Fruit fly (Drosophila melanogaster) whole organism, embryonic: ENCODE results near the gene Hs6st.
A peak's percentile ranks its signal among the peaks of the same experiment; 100 is the strongest.

Experiments used
- CG10654 ChIP-seq: fragments of 200-800 bp; sonication (Bioruptor generic); optimal IDR thresholded peaks from 2 replicates; lab custom pipeline; 2016; ENCODE audit warnings: missing biosample characterization, missing genetic modification characterization
- CG12659 ChIP-seq: fragments of 200-800 bp; sonication (Bioruptor generic); optimal IDR thresholded peaks from 3 replicates; lab custom pipeline; 2017; ENCODE audit warnings: mild to moderate bottlenecking, missing biosample characterization, missing genetic modification reagents, missing genetic modification characterization
- CG13894 ChIP-seq: fragments of 200-800 bp; sonication (Bioruptor generic); optimal IDR thresholded peaks from 3 replicates; lab custom pipeline; 2018; ENCODE audit warnings: missing biosample characterization, mild to moderate bottlenecking, missing genetic modification characterization, moderate library complexity
- CG14667 ChIP-seq: fragments of 200-800 bp; sonication (Bioruptor generic); IDR thresholded peaks from 2 replicates; pipeline ENCODE4 v1.3.6; 2022; ENCODE audit warnings: missing biosample characterization, missing genetic modification characterization
- CG15514 ChIP-seq: fragments of 200-800 bp; sonication (Bioruptor generic); optimal IDR thresholded peaks from 3 replicates; lab custom pipeline; 2017; ENCODE audit warnings: missing biosample characterization, missing genetic modification characterization, mild to moderate bottlenecking, moderate library complexity, missing genetic modification reagents
- CG17385 ChIP-seq: fragments of 200-800 bp; sonication (Bioruptor generic); optimal IDR thresholded peaks from 3 replicates; lab custom pipeline; 2018; ENCODE audit warnings: missing biosample characterization, mild to moderate bottlenecking, missing genetic modification characterization
- CG17829 ChIP-seq: fragments of 200-800 bp; optimal IDR thresholded peaks from 2 replicates; lab custom pipeline; 2019; ENCODE audit warnings: missing biosample characterization, mild to moderate bottlenecking, missing genetic modification characterization, moderate library complexity
- CG1792 ChIP-seq: fragments of 200-800 bp; sonication (Bioruptor generic); optimal IDR thresholded peaks from 2 replicates; lab custom pipeline; 2016; ENCODE audit warnings: missing biosample characterization, missing genetic modification characterization
- CG2199 ChIP-seq: fragments of 200-800 bp; sonication (Bioruptor generic); IDR thresholded peaks from 3 replicates; pipeline ENCODE4 v1.3.6; 2022; ENCODE audit warnings: missing biosample characterization, missing genetic modification characterization
- CG30431 ChIP-seq: fragments of 200-800 bp; sonication (Bioruptor generic); optimal IDR thresholded peaks from 2 replicates; lab custom pipeline; 2017; ENCODE audit warnings: missing biosample characterization, missing genetic modification characterization
- CG33213 ChIP-seq: fragments of 200-800 bp; sonication (Bioruptor generic); optimal IDR thresholded peaks from 3 replicates; lab custom pipeline; 2016; ENCODE audit warnings: missing biosample characterization, missing genetic modification characterization
- CG34422 ChIP-seq: fragments of 200-800 bp; sonication (Bioruptor generic); IDR thresholded peaks from 3 replicates; pipeline ENCODE4 v1.3.6; 2022; ENCODE audit warnings: missing biosample characterization, missing genetic modification characterization
- CG6175 ChIP-seq: fragments of 200-800 bp; sonication (Bioruptor generic); IDR thresholded peaks from 3 replicates; pipeline ENCODE4 v1.3.6; 2022; ENCODE audit warnings: missing biosample characterization, missing genetic modification characterization
- CG6765 ChIP-seq: fragments of 200-800 bp; sonication (Bioruptor generic); optimal IDR thresholded peaks from 3 replicates; lab custom pipeline; 2017; ENCODE audit warnings: missing biosample characterization, mild to moderate bottlenecking, missing genetic modification characterization
- CTCF ChIP-seq: fragments of 200-800 bp; sonication (Bioruptor generic); optimal IDR thresholded peaks from 2 replicates; lab custom pipeline; 2017; ENCODE audit warnings: missing biosample characterization, mild to moderate bottlenecking, missing genetic modification characterization, moderate library complexity
- D19A ChIP-seq: fragments of 200-800 bp; optimal IDR thresholded peaks from 3 replicates; lab custom pipeline; 2019; ENCODE audit warnings: missing biosample characterization, mild to moderate bottlenecking, missing genetic modification characterization, moderate library complexity
- Elba2 ChIP-seq: fragments of 200-800 bp; sonication (Bioruptor generic); optimal IDR thresholded peaks from 3 replicates; lab custom pipeline; 2016; ENCODE audit warnings: missing biosample characterization, missing genetic modification characterization
- Fer2 ChIP-seq: fragments of 200-800 bp; sonication (Bioruptor generic); optimal IDR thresholded peaks from 2 replicates; lab custom pipeline; 2018; ENCODE audit warnings: missing biosample characterization, mild to moderate bottlenecking, missing genetic modification characterization, moderate library complexity
- H15 ChIP-seq: fragments of 200-800 bp; sonication (Bioruptor generic); IDR thresholded peaks from 3 replicates; pipeline ENCODE4 v1.3.6; 2022; ENCODE audit warnings: missing biosample characterization, missing genetic modification characterization
- HLHmδ ChIP-seq: fragments of 200-800 bp; sonication (Bioruptor generic); optimal IDR thresholded peaks from 2 replicates; lab custom pipeline; 2018; ENCODE audit warnings: missing biosample characterization, mild to moderate bottlenecking, missing genetic modification characterization, moderate library complexity
- Hey ChIP-seq: fragments of 200-800 bp; sonication (Bioruptor generic); optimal IDR thresholded peaks from 3 replicates; lab custom pipeline; 2018; ENCODE audit warnings: missing biosample characterization, mild to moderate bottlenecking, missing genetic modification characterization
- Neu2 ChIP-seq: fragments of 200-800 bp; sonication (Bioruptor generic); optimal IDR thresholded peaks from 3 replicates; lab custom pipeline; 2016; ENCODE audit warnings: missing biosample characterization, missing genetic modification characterization, borderline replicate concordance
- Poxn ChIP-seq: fragments of 200-800 bp; sonication (Bioruptor generic); IDR thresholded peaks from 2 replicates; pipeline ENCODE4 v1.3.6; 2022; ENCODE audit warnings: missing biosample characterization, missing genetic modification characterization
- Ravus ChIP-seq: fragments of 200-800 bp; sonication (Bioruptor generic); IDR thresholded peaks from 2 replicates; pipeline ENCODE4 v1.3.6; 2022; ENCODE audit warnings: missing biosample characterization, missing genetic modification characterization
- Sin3A ChIP-seq: fragments of >200 bp; optimal IDR thresholded peaks from 2 replicates; lab custom pipeline; 2018
- Sox102F ChIP-seq: fragments of 200-800 bp; sonication (Bioruptor generic); optimal IDR thresholded peaks from 2 replicates; lab custom pipeline; 2018; ENCODE audit warnings: missing biosample characterization, mild to moderate bottlenecking, missing genetic modification characterization, moderate library complexity
- Xrp1 ChIP-seq: fragments of 200-800 bp; sonication (Bioruptor generic); IDR thresholded peaks from 2 replicates; pipeline ENCODE4 v1.3.6; 2022; ENCODE audit warnings: missing biosample characterization, missing genetic modification characterization
- al ChIP-seq: fragments of 200-800 bp; sonication (Bioruptor generic); IDR thresholded peaks from 2 replicates; pipeline ENCODE4 v1.3.6; 2022; ENCODE audit warnings: missing biosample characterization, missing genetic modification characterization
- bcd ChIP-seq: fragments of 200-800 bp; sonication (Bioruptor generic); optimal IDR thresholded peaks from 2 replicates; lab custom pipeline; 2017; ENCODE audit warnings: missing biosample characterization, mild to moderate bottlenecking, missing genetic modification characterization
- bsh ChIP-seq, 2 experiments: fragments of 200-800 bp; sonication (Bioruptor generic); optimal IDR thresholded peaks; 2 replicates each; lab custom pipeline; 2017 to 2018; ENCODE audit warnings: mild to moderate bottlenecking in 2 of 2, missing biosample characterization in 2 of 2, missing genetic modification characterization in 2 of 2, moderate library complexity in 1 of 2
- cg ChIP-seq: fragments of 200-800 bp; sonication (Bioruptor generic); optimal IDR thresholded peaks from 3 replicates; lab custom pipeline; 2019; ENCODE audit warnings: missing biosample characterization, mild to moderate bottlenecking, missing genetic modification characterization, moderate library complexity
- crc ChIP-seq: fragments of 200-800 bp; sonication (Bioruptor generic); optimal IDR thresholded peaks from 2 replicates; lab custom pipeline; 2016; ENCODE audit warnings: missing biosample characterization, missing genetic modification characterization
- cwo ChIP-seq: fragments of 200-800 bp; sonication (Bioruptor generic); optimal IDR thresholded peaks from 3 replicates; lab custom pipeline; 2017; ENCODE audit warnings: missing biosample characterization, missing genetic modification characterization, mild to moderate bottlenecking, moderate library complexity, missing genetic modification reagents
- dmrt11E ChIP-seq: fragments of 200-800 bp; sonication (Bioruptor generic); optimal IDR thresholded peaks from 3 replicates; lab custom pipeline; 2018; ENCODE audit warnings: missing biosample characterization, mild to moderate bottlenecking, missing genetic modification characterization, moderate library complexity
- dmrt99B ChIP-seq: fragments of 200-800 bp; sonication (Bioruptor generic); optimal IDR thresholded peaks from 2 replicates; lab custom pipeline; 2018; ENCODE audit warnings: missing biosample characterization, mild to moderate bottlenecking, missing genetic modification characterization, moderate library complexity
- dysf ChIP-seq: fragments of 200-800 bp; sonication (Bioruptor generic); IDR thresholded peaks from 3 replicates; pipeline ENCODE4 v1.3.6; 2022; ENCODE audit warnings: missing biosample characterization, missing genetic modification characterization
- fd64A ChIP-seq: fragments of 200-800 bp; sonication (Bioruptor generic); optimal IDR thresholded peaks from 3 replicates; lab custom pipeline; 2018; ENCODE audit warnings: missing biosample characterization, mild to moderate bottlenecking, missing genetic modification characterization
- gsb-n ChIP-seq: fragments of 200-800 bp; sonication (Bioruptor generic); optimal IDR thresholded peaks from 3 replicates; lab custom pipeline; 2018; ENCODE audit warnings: missing biosample characterization, mild to moderate bottlenecking, missing genetic modification characterization
- insv ChIP-seq, 2 experiments: fragments of 200-800 bp; sonication (Bioruptor generic); optimal IDR thresholded peaks; 3 replicates each; lab custom pipeline; 2016 to 2018; ENCODE audit warnings: missing biosample characterization in 2 of 2, missing genetic modification characterization in 2 of 2
- lmd ChIP-seq: fragments of 200-800 bp; sonication (Bioruptor generic); IDR thresholded peaks from 2 replicates; pipeline ENCODE4 v1.3.6; 2022; ENCODE audit warnings: missing biosample characterization, missing genetic modification characterization
- lov ChIP-seq, 2 experiments: fragments of 200-800 bp in 1 of 2; fragments of >200 bp in 1 of 2; sonication (Bioruptor generic) in 1 of 2; IDR thresholded peaks in 1 of 2; optimal IDR thresholded peaks in 1 of 2; 2 replicates in 1 of 2; 3 replicates in 1 of 2; pipeline versions ENCODE4 v1.3.6 to Lab custom; 2017 to 2022; ENCODE audit warnings: missing biosample characterization in 1 of 2, missing genetic modification characterization in 1 of 2
- nerfin-1 ChIP-seq: fragments of 200-800 bp; sonication (Bioruptor generic); optimal IDR thresholded peaks from 3 replicates; lab custom pipeline; 2019; ENCODE audit warnings: missing biosample characterization, mild to moderate bottlenecking, missing genetic modification characterization, moderate library complexity
- nmo ChIP-seq: fragments of 200-800 bp; sonication (Bioruptor generic); optimal IDR thresholded peaks from 2 replicates; lab custom pipeline; 2018; ENCODE audit warnings: missing biosample characterization, mild to moderate bottlenecking, missing genetic modification characterization, moderate library complexity
- pros ChIP-seq: fragments of 200-800 bp; sonication (Bioruptor generic); optimal IDR thresholded peaks from 3 replicates; lab custom pipeline; 2019; ENCODE audit warnings: missing biosample characterization, mild to moderate bottlenecking, missing genetic modification characterization, moderate library complexity
- pzg ChIP-seq: fragments of 200-800 bp; sonication (Bioruptor generic); optimal IDR thresholded peaks from 3 replicates; lab custom pipeline; 2018; ENCODE audit warnings: missing biosample characterization, mild to moderate bottlenecking, missing genetic modification characterization, moderate library complexity
- salm ChIP-seq: fragments of 200-800 bp; sonication (Bioruptor generic); optimal IDR thresholded peaks from 2 replicates; lab custom pipeline; 2018; ENCODE audit warnings: missing biosample characterization, mild to moderate bottlenecking, missing genetic modification characterization
- sisA ChIP-seq: fragments of 200-800 bp; sonication (Bioruptor generic); IDR thresholded peaks from 2 replicates; pipeline ENCODE4 v1.3.6; 2022; ENCODE audit warnings: missing biosample characterization, missing genetic modification characterization
- sob ChIP-seq: fragments of 200-800 bp; sonication (Bioruptor generic); IDR thresholded peaks from 2 replicates; pipeline ENCODE4 v1.3.6; 2022; ENCODE audit warnings: missing biosample characterization, missing genetic modification characterization
- wek ChIP-seq: fragments of 200-800 bp; sonication (Bioruptor generic); optimal IDR thresholded peaks from 3 replicates; lab custom pipeline; 2018; ENCODE audit warnings: missing biosample characterization, mild to moderate bottlenecking, missing genetic modification characterization, moderate library complexity
- wor ChIP-seq: fragments of 200-800 bp; sonication (Bioruptor generic); IDR thresholded peaks from 2 replicates; pipeline ENCODE4 v1.3.6; 2022; ENCODE audit warnings: missing biosample characterization, missing genetic modification characterization
- zfh1 ChIP-seq: fragments of 200-800 bp; sonication (Bioruptor generic); IDR thresholded peaks from 3 replicates; pipeline ENCODE4 v1.3.6; 2022; ENCODE audit warnings: missing biosample characterization, missing genetic modification characterization

Hs6st gene

dm6 chr3R:20035887-20036286 is 27.6 kb upstream of the Hs6st start, which contains the start of gene Regnase-1 (continued):
- TF ChIP-seq sob (GFP tag; lab: Robert Waterston, UW) (peak; percentile 95), CG17829 (tag; lab: Kevin White, UChicago) (peak; percentile 90), sisA (no peak), CG14667 (GFP tag; lab: Robert Waterston, UW) (peak; percentile 48; the same call in 1 of the 2 replicates), CG17385 (peak; percentile 99), CG6765 (GFP tag; lab: Kevin White, UChicago) (peak; percentile 98), insv (GFP tag; optimal IDR thresholded peaks at IDR 0.05; lab: Kevin White, UChicago) (peak in 1 of 2 experiments; percentile 81), nerfin-1 (tag; lab: Kevin White, UChicago) (peak; percentile 89), dysf (GFP tag; lab: Robert Waterston, UW) (peak; percentile 86), Hey (tag; lab: Kevin White, UChicago) (peak; percentile 88), CG12659 (GFP tag; lab: Kevin White, UChicago) (peak; percentile 95), cwo (peak; percentile 75), CG15514 (peak; percentile 95), al (GFP tag; lab: Robert Waterston, UW) (peak; percentile 72), dmrt11E (peak; percentile 76), pros (GFP tag; lab: Kevin White, UChicago) (no peak), Fer2 (tag; lab: Kevin White, UChicago) (peak; percentile 91), nmo (GFP tag; lab: Kevin White, UChicago) (peak; percentile 87), CTCF (peak; percentile 73), Neu2 (GFP tag; lab: Kevin White, UChicago) (peak; percentile 62), Ravus (peak; percentile 35; the same call in 1 of the 2 replicates), bsh (GFP tag; optimal IDR thresholded peaks at IDR 0.05; lab: Kevin White, UChicago) (peak in 1 of 2 experiments; percentile 90), lmd (GFP tag; lab: Robert Waterston, UW) (peak; percentile 67), HLHmδ (GFP tag; lab: Kevin White, UChicago) (peak; percentile 94), Elba2 (GFP tag; lab: Kevin White, UChicago) (peak; percentile 39), CG30431 (GFP tag; lab: Kevin White, UChicago) (peak; percentile 54), lov (optimal IDR thresholded peaks at IDR 0.05; lab: Kevin White, UChicago) (no peak), lov (GFP tag; IDR thresholded peaks at IDR 0.05; lab: Robert Waterston, UW) (peak; percentile 96), pzg (GFP tag; lab: Kevin White, UChicago) (peak; percentile 95), H15 (peak; percentile 88), CG2199 (GFP tag; lab: Robert Waterston, UW) (0 out of 3 replicates have a peak, but pooled peaks have one; percentile 32), Poxn (GFP tag; lab: Robert Waterston, UW) (no peak), wor (GFP tag; lab: Robert Waterston, UW) (peak; percentile 55), gsb-n (tag; lab: Kevin White, UChicago) (peak; percentile 94), Sox102F (peak; percentile 78), Sin3A (lab: Kevin White, UChicago) (peak; percentile 51), CG33213 (peak; percentile 92), Xrp1 (GFP tag; lab: Robert Waterston, UW) (peak; percentile 68), crc (GFP tag; lab: Kevin White, UChicago) (peak; percentile 86), CG6175 (GFP tag; lab: Robert Waterston, UW) (peak; percentile 68; the same call in 2 of the 3 replicates), CG13894 (tag; lab: Kevin White, UChicago) (peak; percentile 92), CG10654 (GFP tag; lab: Kevin White, UChicago) (peak; percentile 86), wek (GFP tag; lab: Kevin White, UChicago) (peak; percentile 92), zfh1 (peak; percentile 92), D19A (tag; lab: Kevin White, UChicago) (no peak), CG1792 (peak; percentile 79), cg (GFP tag; lab: Kevin White, UChicago) (no peak), salm (peak; percentile 93), CG34422 (peak; percentile 89), fd64A (peak; percentile 94), bcd (GFP tag; lab: Kevin White, UChicago) (peak; percentile 95), dmrt99B (tag; lab: Kevin White, UChicago) (peak; percentile 85)
